Worm (Caenorhabditis elegans) whole organism, L3 larva: ENCODE data around the gene asm-1.
A peak's percentile ranks its signal among the peaks of the same experiment; 100 is the strongest.

Source experiments
- R02D3.7 ChIP-seq: fragments of 150-350 bp; optimal IDR thresholded peaks from 2 replicates; lab custom pipeline; 2014; ENCODE audit warnings: missing biosample characterization, missing genetic modification characterization
- ZK546.5 ChIP-seq: sonication (generic microtip); optimal IDR thresholded peaks from 2 replicates; lab custom pipeline; 2017; ENCODE audit warnings: missing biosample characterization, missing genetic modification characterization
- aly-2 ChIP-seq: fragments of 150-350 bp; optimal IDR thresholded peaks from 2 replicates; lab custom pipeline; 2014; ENCODE audit warnings: missing biosample characterization, missing genetic modification characterization
- ama-1 ChIP-seq: fragments of 150-350 bp; optimal IDR thresholded peaks from 2 replicates; lab custom pipeline; 2018
- ceh-28 ChIP-seq: fragments of 150-350 bp; optimal IDR thresholded peaks from 2 replicates; lab custom pipeline; 2014; ENCODE audit warnings: missing biosample characterization, missing genetic modification reagents, missing genetic modification characterization
- ceh-9 ChIP-seq: sonication (generic microtip); optimal IDR thresholded peaks from 2 replicates; lab custom pipeline; 2018; ENCODE audit warnings: missing biosample characterization, missing genetic modification characterization
- daf-12 ChIP-seq: fragments of 150-350 bp; optimal IDR thresholded peaks from 2 replicates; lab custom pipeline; 2014; ENCODE audit warnings: missing biosample characterization, missing genetic modification reagents, missing genetic modification characterization
- egl-5 ChIP-seq: fragments of 150-350 bp; optimal IDR thresholded peaks from 2 replicates; lab custom pipeline; 2017; ENCODE audit warnings: missing biosample characterization, missing genetic modification reagents, missing genetic modification characterization, inconsistent platforms
- elt-1 ChIP-seq: fragments of 150-350 bp; optimal IDR thresholded peaks from 2 replicates; lab custom pipeline; 2014; ENCODE audit warnings: missing biosample characterization, missing genetic modification characterization
- elt-2 ChIP-seq: sonication (generic microtip); optimal IDR thresholded peaks from 2 replicates; lab custom pipeline; 2016; ENCODE audit warnings: missing genetic modification reagents, mild to moderate bottlenecking, missing genetic modification characterization, missing compliant biosample characterization
- elt-3 ChIP-seq, 3 experiments: fragments of 150-350 bp in 1 of 3; sonication (generic microtip) in 2 of 3; optimal IDR thresholded peaks; 2 replicates in 2 of 3; 4 replicates in 1 of 3; lab custom pipeline; 2014 to 2017; ENCODE audit warnings: missing biosample characterization in 3 of 3, missing genetic modification characterization in 3 of 3
- eor-1 ChIP-seq, 2 experiments: fragments of 150-350 bp; optimal IDR thresholded peaks; 2 replicates each; lab custom pipeline; 2014 to 2018; ENCODE audit warnings: missing biosample characterization in 2 of 2, missing genetic modification characterization in 2 of 2
- fkh-2 ChIP-seq: fragments of 150-350 bp; optimal IDR thresholded peaks from 2 replicates; lab custom pipeline; 2014; ENCODE audit warnings: missing biosample characterization, missing genetic modification reagents, missing genetic modification characterization
- hmg-11 ChIP-seq: sonication (generic microtip); optimal IDR thresholded peaks from 2 replicates; lab custom pipeline; 2016; ENCODE audit warnings: missing genetic modification characterization, missing compliant biosample characterization
- jun-1 ChIP-seq: fragments of 150-350 bp; optimal IDR thresholded peaks from 2 replicates; lab custom pipeline; 2014; ENCODE audit warnings: missing biosample characterization, missing genetic modification reagents, missing genetic modification characterization
- lin-39 ChIP-seq: fragments of 150-350 bp; optimal IDR thresholded peaks from 2 replicates; lab custom pipeline; 2018; ENCODE audit warnings: missing biosample characterization, missing genetic modification reagents, missing genetic modification characterization
- lsy-12 ChIP-seq: sonication (generic microtip); optimal IDR thresholded peaks from 2 replicates; lab custom pipeline; 2016; ENCODE audit warnings: mild to moderate bottlenecking, missing genetic modification characterization, missing compliant biosample characterization
- mdl-1 ChIP-seq: fragments of 150-350 bp; optimal IDR thresholded peaks from 2 replicates; lab custom pipeline; 2014; ENCODE audit warnings: missing biosample characterization, missing genetic modification characterization
- mml-1 ChIP-seq: fragments of 150-350 bp; sonication (generic microtip); optimal IDR thresholded peaks from 3 replicates; lab custom pipeline; 2014; ENCODE audit warnings: missing biosample characterization, missing genetic modification characterization
- nfya-1 ChIP-seq: sonication (generic microtip); optimal IDR thresholded peaks from 2 replicates; lab custom pipeline; 2017; ENCODE audit warnings: missing genetic modification characterization, mild to moderate bottlenecking, missing compliant biosample characterization, antibody characterized with exemption, moderate library complexity; ENCODE audit not compliant: insufficient read depth
- nhr-11 ChIP-seq: fragments of 150-350 bp; optimal IDR thresholded peaks from 2 replicates; lab custom pipeline; 2014; ENCODE audit warnings: missing biosample characterization, missing genetic modification characterization
- nhr-25 ChIP-seq: sonication (generic microtip); optimal IDR thresholded peaks from 2 replicates; lab custom pipeline; 2017; ENCODE audit warnings: missing biosample characterization, missing genetic modification characterization
- nhr-43 ChIP-seq: sonication (generic microtip); optimal IDR thresholded peaks from 2 replicates; lab custom pipeline; 2016; ENCODE audit warnings: mild to moderate bottlenecking, missing genetic modification characterization, missing compliant biosample characterization; ENCODE audit not compliant: poor library complexity, severe bottlenecking
- nhr-67 ChIP-seq: fragments of 150-350 bp; optimal IDR thresholded peaks from 2 replicates; lab custom pipeline; 2014; ENCODE audit warnings: missing biosample characterization, missing genetic modification characterization
- pha-4 ChIP-seq: fragments of 150-350 bp; optimal IDR thresholded peaks from 2 replicates; lab custom pipeline; 2014; ENCODE audit warnings: missing biosample characterization, missing genetic modification reagents, missing genetic modification characterization
- pqm-1 ChIP-seq: fragments of 150-350 bp; optimal IDR thresholded peaks from 2 replicates; lab custom pipeline; 2017; ENCODE audit warnings: missing biosample characterization, missing genetic modification characterization, inconsistent platforms
- skn-1 ChIP-seq: fragments of 150-350 bp; optimal IDR thresholded peaks from 2 replicates; lab custom pipeline; 2014; ENCODE audit warnings: missing biosample characterization, missing genetic modification characterization
- unc-62 ChIP-seq: fragments of 150-350 bp; sonication (generic microtip); optimal IDR thresholded peaks from 4 replicates; lab custom pipeline; 2014; ENCODE audit warnings: missing biosample characterization, missing genetic modification reagents, missing genetic modification characterization
- zag-1 ChIP-seq: fragments of 150-350 bp; optimal IDR thresholded peaks from 2 replicates; lab custom pipeline; 2014; ENCODE audit warnings: missing biosample characterization, missing genetic modification characterization
- ztf-4 ChIP-seq: fragments of 150-350 bp; optimal IDR thresholded peaks from 2 replicates; lab custom pipeline; 2014; ENCODE audit warnings: missing biosample characterization, missing genetic modification characterization

Gene asm-1

ce11 chrII:6936528-6936927, 26.7 kb downstream of the asm-1 start:
- TF ChIP-seq pqm-1 (tag; lab: Kevin White, UChicago) (peak; percentile 9), skn-1 (no peak)

ce11 chrII:6937057-6937456, 27.2 kb downstream of the asm-1 start:
- no peak for TF ChIP-seq elt-2
- no peak for TF ChIP-seq mml-1
- TF ChIP-seq nhr-43 (tag; lab: Kevin White, UChicago), result no peak
- peak; percentile 2 for TF ChIP-seq ceh-28 (tag; lab: Kevin White, UChicago)
- TF ChIP-seq zag-1 (tag; lab: Kevin White, UChicago), result no peak
- TF ChIP-seq pha-4 (tag; lab: Kevin White, UChicago), result peak; percentile 74
- no peak for TF ChIP-seq R02D3.7 (tag; lab: Kevin White, UChicago)

- no peak for TF ChIP-seq R02D3.7 (tag; lab: Kevin White, UChicago)
- TF ChIP-seq nhr-11 (tag; lab: Kevin White, UChicago), result no peak
- TF ChIP-seq ceh-9 (tag; lab: Kevin White, UChicago), result no peak
- TF ChIP-seq elt-3 (tag; optimal IDR thresholded peaks at IDR 0.05; lab: Kevin White, UChicago), result no peak
- no peak for TF ChIP-seq egl-5 (tag; lab: Kevin White, UChicago)
- no peak for TF ChIP-seq elt-1
- TF ChIP-seq unc-62, result no peak
- TF ChIP-seq nhr-67 (tag; lab: Kevin White, UChicago), result no peak
- no peak for TF ChIP-seq ztf-4 (tag; lab: Kevin White, UChicago)
- no peak for TF ChIP-seq nhr-43 (tag; lab: Kevin White, UChicago)
- TF ChIP-seq fkh-2 (tag; lab: Kevin White, UChicago), result no peak
Observed at ce11 chrII:6939873-6940272, 30.0 kb downstream of the asm-1 start.

ce11 chrII:6940726-6941230, 30.9 kb downstream of the asm-1 start:
- TF ChIP-seq eor-1 (tag; optimal IDR thresholded peaks at IDR 0.05; lab: Kevin White, UChicago), result no peak
- peak; percentile 44 for TF ChIP-seq nhr-11 (tag; lab: Kevin White, UChicago)
- peak; percentile 42 for TF ChIP-seq egl-5 (tag; lab: Kevin White, UChicago)
- TF ChIP-seq zag-1 (tag; lab: Kevin White, UChicago), result no peak
- no peak for TF ChIP-seq ZK546.5
- TF ChIP-seq jun-1 (tag; lab: Kevin White, UChicago), result no peak

ce11 chrII:6941520-6941919, 31.6 kb downstream of the asm-1 start:
- no peak for TF ChIP-seq elt-3 (tag; optimal IDR thresholded peaks at IDR 0.05; lab: Kevin White, UChicago)
- TF ChIP-seq nhr-11 (tag; lab: Kevin White, UChicago), result peak; percentile 22
- no peak for TF ChIP-seq ama-1 (lab: Kevin White, UChicago)
- TF ChIP-seq nhr-25 (tag; lab: Kevin White, UChicago), result no peak
- no peak for TF ChIP-seq mdl-1 (tag; lab: Kevin White, UChicago)
- TF ChIP-seq daf-12 (tag; lab: Kevin White, UChicago), result no peak

- TF ChIP-seq pqm-1 (tag; lab: Kevin White, UChicago), result peak; percentile 11
- TF ChIP-seq aly-2, result no peak
- peak; percentile 92 for TF ChIP-seq lin-39
- TF ChIP-seq hmg-11 (tag; lab: Kevin White, UChicago), result peak; percentile 49
- peak; percentile 57 for TF ChIP-seq nfya-1
- TF ChIP-seq elt-2, result peak; percentile 70
- TF ChIP-seq lsy-12 (tag; lab: Kevin White, UChicago), result no peak
- TF ChIP-seq, all 47 proteins: peak for 5
Observed at ce11 chrII:6943299-6944051, 33.6 kb downstream of the asm-1 start.
